Fruit fly (Drosophila melanogaster) whole organism, embryonic: ENCODE results near the gene CG6254.
A peak's percentile ranks its signal among the peaks of the same experiment; 100 is the strongest.

ENCODE experiments used
- CG10654 ChIP-seq: fragments of 200-800 bp; sonication (Bioruptor generic); optimal IDR thresholded peaks from 2 replicates; lab custom pipeline; 2016; ENCODE audit warnings: missing biosample characterization, missing genetic modification characterization
- CG30403 ChIP-seq: fragments of 200-800 bp; sonication (Bioruptor generic); optimal IDR thresholded peaks from 3 replicates; lab custom pipeline; 2016; ENCODE audit warnings: missing biosample characterization, missing genetic modification characterization
- CG31441 ChIP-seq: fragments of 200-800 bp; sonication (Bioruptor generic); IDR thresholded peaks from 2 replicates; pipeline ENCODE4 v1.3.6; 2022; ENCODE audit warnings: missing biosample characterization, missing genetic modification characterization
- CG4854 ChIP-seq: fragments of 200-800 bp; sonication (Bioruptor generic); optimal IDR thresholded peaks from 2 replicates; lab custom pipeline; 2016; ENCODE audit warnings: missing biosample characterization, missing genetic modification characterization, inconsistent platforms
- MBD-R2 ChIP-seq: fragments of 200-800 bp; sonication (Bioruptor generic); IDR thresholded peaks from 2 replicates; pipeline ENCODE4 v1.3.6; 2022; ENCODE audit warnings: missing biosample characterization, missing genetic modification characterization
- Sry-δ ChIP-seq: fragments of 200-800 bp; sonication (Bioruptor generic); optimal IDR thresholded peaks from 2 replicates; lab custom pipeline; 2016; ENCODE audit warnings: missing biosample characterization, missing genetic modification characterization
- dmrt11E ChIP-seq: fragments of 200-800 bp; sonication (Bioruptor generic); optimal IDR thresholded peaks from 3 replicates; lab custom pipeline; 2018; ENCODE audit warnings: missing biosample characterization, mild to moderate bottlenecking, missing genetic modification characterization, moderate library complexity
- ems ChIP-seq: fragments of 200-800 bp; sonication (Bioruptor generic); optimal IDR thresholded peaks from 3 replicates; lab custom pipeline; 2016; ENCODE audit warnings: missing biosample characterization, missing genetic modification characterization
- jumu ChIP-seq: fragments of 200-800 bp; sonication (Bioruptor generic); optimal IDR thresholded peaks from 3 replicates; lab custom pipeline; 2016; ENCODE audit warnings: missing biosample characterization, missing genetic modification characterization
- onecut ChIP-seq: fragments of 200-800 bp; sonication (Bioruptor generic); IDR thresholded peaks from 2 replicates; pipeline ENCODE4 v1.3.6; 2022; ENCODE audit warnings: missing biosample characterization, missing genetic modification characterization
- pan ChIP-seq, 4 experiments: fragments of >200 bp in 3 of 4; fragments of 200-800 bp in 1 of 4; sonication (Bioruptor generic) in 1 of 4; optimal IDR thresholded peaks in 3 of 4; IDR thresholded peaks in 1 of 4; 2 replicates each; pipeline versions ENCODE4 v1.3.6 to Lab custom; 2017 to 2022; ENCODE audit warnings: missing biosample characterization in 2 of 4, missing genetic modification characterization in 2 of 4, mixed read lengths in 1 of 4
- repo ChIP-seq: fragments of 200-800 bp; sonication (Bioruptor generic); optimal IDR thresholded peaks from 2 replicates; lab custom pipeline; 2016; ENCODE audit warnings: missing biosample characterization, missing genetic modification characterization

- TF ChIP-seq CG30403 (GFP tag; lab: Kevin White, UChicago) (peak; percentile 16), CG10654 (GFP tag; lab: Kevin White, UChicago) (no peak), CG31441 (peak; percentile 33; the same call in 1 of the 2 replicates), pan (optimal IDR thresholded peaks at IDR 0.05; lab: Kevin White, UChicago) (no peak), pan (GFP tag; optimal IDR thresholded peaks at IDR 0.05 in 1 of 2, IDR thresholded peaks at IDR 0.05 in 1 of 2) (peak in 1 of 2 experiments; percentile 32), onecut (GFP tag; lab: Robert Waterston, UW) (0 out of 2 replicates have a peak, but pooled peaks have one; percentile 17), CG4854 (GFP tag; lab: Kevin White, UChicago) (peak; percentile 36), ems (GFP tag; lab: Kevin White, UChicago) (no peak), MBD-R2 (GFP tag; lab: Robert Waterston, UW) (no peak), Sry-δ (GFP tag; lab: Kevin White, UChicago) (no peak), dmrt11E (tag; lab: Kevin White, UChicago) (peak; percentile 24), repo (GFP tag; lab: Kevin White, UChicago) (no peak), jumu (GFP tag; lab: Kevin White, UChicago) (no peak)
Measured at dm6 chr3R:10203554-10203953, 42.4 kb upstream of the CG6254 start.
